Comparison of ENCODE assay signal across 2 worm cellular contexts in genomic region chrV:6998303-6998884, ce11.
TF ChIP-seq lines count a peak whose summit lies in the region.

Gene nhr-42 (plus strand): TSS chrV:6998819.

TF ChIP-seq in whole organism, L1 larva, 84 proteins besides CTCF, POLR2A, EP300 and RAD21 (continued from another document):
- TF ChIP-seq zag-1 (tag; optimal IDR thresholded peaks at IDR 0.05; lab: Kevin White, UChicago) (no peak), nhr-76 (tag; optimal IDR thresholded peaks at IDR 0.05; lab: Kevin White, UChicago) (no peak), nhr-12 (tag; optimal IDR thresholded peaks at IDR 0.05; lab: Kevin White, UChicago) (no peak), aly-2 (tag; optimal IDR thresholded peaks at IDR 0.05; lab: Kevin White, UChicago) (no peak), snu-23 (GFP tag; optimal IDR thresholded peaks at IDR 0.05; lab: Kevin White, UChicago) (peak; percentile 50), nhr-71 (tag; optimal IDR thresholded peaks at IDR 0.05; lab: Kevin White, UChicago) (peak; percentile 50), nhr-85 (tag; lab: Kevin White, UChicago) (peak; percentile 84), blmp-1 (tag; optimal IDR thresholded peaks at IDR 0.05; lab: Kevin White, UChicago) (peak; percentile 41), nhr-237 (tag; optimal IDR thresholded peaks at IDR 0.05; lab: Kevin White, UChicago) (peak; percentile 17), irx-1 (tag; optimal IDR thresholded peaks at IDR 0.05; lab: Kevin White, UChicago) (peak; percentile 8), snpc-4 (tag; optimal IDR thresholded peaks at IDR 0.05; lab: Kevin White, UChicago) (no peak), mep-1 (tag; optimal IDR thresholded peaks at IDR 0.05; lab: Kevin White, UChicago) (peak; percentile 22), tbx-2 (tag; optimal IDR thresholded peaks at IDR 0.05; lab: Kevin White, UChicago) (peak; percentile 62), ets-5 (GFP tag; IDR thresholded peaks at IDR 0.05; lab: Robert Waterston, UW) (no peak), fkh-4 (tag; optimal IDR thresholded peaks at IDR 0.05; lab: Kevin White, UChicago; ENCODE audit: borderline replicate concordance) (no peak), ceh-88 (GFP tag; IDR thresholded peaks at IDR 0.05; lab: Robert Waterston, UW) (no peak), vab-15 (tag; optimal IDR thresholded peaks at IDR 0.05; lab: Kevin White, UChicago) (no peak), lin-14 (GFP tag; optimal IDR thresholded peaks at IDR 0.05; lab: Kevin White, UChicago) (peak; percentile 68), nhr-28 (tag; optimal IDR thresholded peaks at IDR 0.05; lab: Kevin White, UChicago) (no peak), elt-3 (tag; optimal IDR thresholded peaks at IDR 0.05; lab: Kevin White, UChicago) (peak in 2 of 6 experiments; percentile 4 to 35)

TF ChIP-seq in whole organism, L4 larva, 104 proteins besides CTCF, POLR2A, EP300 and RAD21 (continued from another document):
- TF ChIP-seq mep-1 (tag; optimal IDR thresholded peaks at IDR 0.05; lab: Kevin White, UChicago) (peak; percentile 20), lsy-2 (tag; optimal IDR thresholded peaks at IDR 0.05; lab: Kevin White, UChicago) (peak in 1 of 2 experiments; percentile 20), aha-1 (tag; lab: Kevin White, UChicago) (peak; percentile 73), unc-62 (GFP tag; optimal IDR thresholded peaks at IDR 0.05 in 1 of 2; lab: Kevin White, UChicago) (no peak), unc-62 (tag; optimal IDR thresholded peaks at IDR 0.05; lab: Kevin White, UChicago) (no peak), hmg-1.1 (GFP tag; IDR thresholded peaks at IDR 0.05; lab: Robert Waterston, UW) (no peak), F10B5.3 (tag; optimal IDR thresholded peaks at IDR 0.05; lab: Kevin White, UChicago) (no peak), pha-4 (GFP tag; IDR thresholded peaks at IDR 0.05; lab: Robert Waterston, UW) (no peak), pha-4 (tag; optimal IDR thresholded peaks at IDR 0.05; lab: Kevin White, UChicago) (no peak), zip-2 (tag; optimal IDR thresholded peaks at IDR 0.05; lab: Kevin White, UChicago) (no peak), pqm-1 (tag; optimal IDR thresholded peaks at IDR 0.05; lab: Kevin White, UChicago) (peak; percentile 22), hlh-30 (tag; optimal IDR thresholded peaks at IDR 0.05; lab: Kevin White, UChicago; ENCODE audit: insufficient read depth) (peak; percentile 39)
